Worm (Caenorhabditis elegans): ENCODE data around the gene eif-3.B.
A peak's percentile ranks its signal among the peaks of the same experiment; 100 is the strongest.

The eif-3.B gene

DNA sequence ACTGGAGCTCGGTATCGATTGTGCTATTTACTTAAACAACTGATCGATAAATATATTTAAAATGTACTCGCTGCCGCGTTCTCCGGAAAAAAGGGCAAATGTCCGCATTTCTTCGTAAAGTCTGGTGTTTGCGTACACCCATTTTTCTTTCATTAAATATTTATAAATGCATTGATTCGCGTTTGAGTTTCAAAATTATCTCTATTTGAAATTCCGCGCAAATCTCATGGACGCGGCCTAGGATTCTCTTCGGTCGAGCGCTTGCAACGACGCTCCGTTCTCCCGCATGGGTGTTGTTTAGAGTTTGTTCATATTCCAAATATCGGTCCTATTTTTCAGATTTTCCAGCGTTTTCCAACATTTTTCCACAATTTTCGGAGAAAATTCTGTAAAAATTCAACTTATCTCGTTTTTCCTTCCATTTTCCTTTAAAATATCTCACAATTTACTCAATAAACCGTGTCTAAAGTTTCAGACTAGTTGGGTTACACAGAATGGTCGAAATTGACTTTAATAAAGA, at the start of gene eif-3.B (continued):
- TF ChIP-seq lin-40 (tag; optimal IDR thresholded peaks at IDR 0.05) (peak; percentile 88), Y53F4B.3 (GFP tag; IDR thresholded peaks at IDR 0.05) (no peak), attf-5 (GFP tag; optimal IDR thresholded peaks at IDR 0.05) (peak; percentile 95), efl-1 (GFP tag; optimal IDR thresholded peaks at IDR 0.05) (peak; percentile 81), Y79H2A.3 (GFP tag; conservative IDR thresholded peaks at IDR 0.05) (no peak; the same call in 1 of the 2 replicates), T07F8.4 (tag; optimal IDR thresholded peaks at IDR 0.05) (no peak), ztf-3 (GFP tag; optimal IDR thresholded peaks at IDR 0.05) (no peak), B0035.1 (tag; optimal IDR thresholded peaks at IDR 0.05) (no peak), hlh-12 (tag; optimal IDR thresholded peaks at IDR 0.05) (no peak), zfh-2 (GFP tag; conservative IDR thresholded peaks at IDR 0.05) (no peak; the same call in 1 of the 2 replicates), sea-2 (GFP tag; IDR thresholded peaks at IDR 0.05) (no peak), F10E7.11 (tag; optimal IDR thresholded peaks at IDR 0.05) (no peak), athp-1 (tag; optimal IDR thresholded peaks at IDR 0.05) (peak; percentile 88), nhr-179 (tag; optimal IDR thresholded peaks at IDR 0.05) (no peak), ceh-58 (GFP tag; IDR thresholded peaks at IDR 0.05) (no peak), dpff-1 (tag; optimal IDR thresholded peaks at IDR 0.05) (no peak), ceh-91 (GFP tag; IDR thresholded peaks at IDR 0.05) (peak; percentile 39; the same call in 1 of the 2 replicates), T26A5.8 (tag; optimal IDR thresholded peaks at IDR 0.05) (no peak), egl-18 (GFP tag; IDR thresholded peaks at IDR 0.05) (0 out of 2 replicates have a peak, but pooled peaks have one; percentile 38), dox-1 (GFP tag; IDR thresholded peaks at IDR 0.05) (peak; percentile 80), F49E8.2 (tag; optimal IDR thresholded peaks at IDR 0.05; ENCODE audit: insufficient read depth) (peak; percentile 34), Y56A3A.18 (GFP tag; IDR thresholded peaks at IDR 0.05) (no peak), F55B11.4 (tag; optimal IDR thresholded peaks at IDR 0.05; ENCODE audit: borderline replicate concordance, insufficient read depth) (no peak), ceh-100 (GFP tag; IDR thresholded peaks at IDR 0.05) (peak; percentile 73), ama-1 (optimal IDR thresholded peaks at IDR 0.05) (no peak), ama-1 (GFP tag; optimal IDR thresholded peaks at IDR 0.05) (no peak), Y95B8A.8 (GFP tag; IDR thresholded peaks at IDR 0.05) (0 out of 2 replicates have a peak, but pooled peaks have one; percentile 37), bed-2 (GFP tag; IDR thresholded peaks at IDR 0.05) (0 out of 2 replicates have a peak, but pooled peaks have one; percentile 29), ceh-27 (GFP tag; optimal IDR thresholded peaks at IDR 0.05) (peak; percentile 93), ets-4 (GFP tag; optimal IDR thresholded peaks at IDR 0.05) (no peak), K12H6.12 (tag; optimal IDR thresholded peaks at IDR 0.05) (peak; percentile 79), hsf-1 (GFP tag; IDR thresholded peaks at IDR 0.05) (0 out of 2 replicates have a peak, but pooled peaks have one; percentile 52), ekl-4 (GFP tag; IDR thresholded peaks at IDR 0.05) (peak; percentile 83), D2030.7 (GFP tag; IDR thresholded peaks at IDR 0.05) (peak; percentile 80), sdz-38 (tag; optimal IDR thresholded peaks at IDR 0.05) (no peak), Y67H2A.10 (GFP tag; conservative IDR thresholded peaks at IDR 0.05) (0 out of 2 replicates have a peak, but pooled peaks have one; percentile 30), madf-10 (tag; optimal IDR thresholded peaks at IDR 0.05) (peak; percentile 77), lin-54 (GFP tag; optimal IDR thresholded peaks at IDR 0.05) (peak; percentile 95), repo-1 (tag; optimal IDR thresholded peaks at IDR 0.05) (peak; percentile 33), let-526 (GFP tag; IDR thresholded peaks at IDR 0.05) (peak; percentile 81; the same call in 1 of the 2 replicates), snpc-4 (GFP tag; optimal IDR thresholded peaks at IDR 0.05) (peak; percentile 45), snpc-4 (tag; optimal IDR thresholded peaks at IDR 0.05) (peak; percentile 13 to 86 (median 84)), madf-3 (GFP tag; IDR thresholded peaks at IDR 0.05) (peak; percentile 64; the same call in 1 of the 2 replicates), tbp1 (GFP tag; optimal IDR thresholded peaks at IDR 0.05) (peak; percentile 50), rcor-1 (GFP tag; IDR thresholded peaks at IDR 0.05) (peak; percentile 86), sptf-2 (GFP tag; optimal IDR thresholded peaks at IDR 0.05) (no peak), snpc-1.1 (tag; optimal IDR thresholded peaks at IDR 0.05; ENCODE audit: insufficient read depth) (peak; percentile 38), lin-26 (GFP tag; IDR thresholded peaks at IDR 0.05) (no peak), C06A6.2 (GFP tag; conservative IDR thresholded peaks at IDR 0.05) (peak; percentile 69)

All from whole organism, young adult.